Worm (Caenorhabditis elegans) whole organism, midembryonic: Measurements from ENCODE around the gene sru-9.

ENCODE experiments used
- T22C8.4 ChIP-seq: fragments of 200-800 bp; sonication (Bioruptor generic); IDR thresholded peaks from 2 replicates; pipeline ENCODE4 v1.3.6; 2022; ENCODE audit warnings: missing genetic modification characterization, missing compliant biosample characterization
- cog-1 ChIP-seq: sonication (generic microtip); optimal IDR thresholded peaks from 2 replicates; lab custom pipeline; 2016; ENCODE audit warnings: missing genetic modification characterization, missing compliant biosample characterization
- flt-1 ChIP-seq: fragments of 200-800 bp; sonication (Bioruptor generic); IDR thresholded peaks from 2 replicates; pipeline ENCODE4 v1.3.6; 2022; ENCODE audit warnings: missing genetic modification characterization, missing compliant biosample characterization
- klf-2 ChIP-seq: fragments of 200-800 bp; sonication (Bioruptor generic); conservative IDR thresholded peaks from 2 replicates; pipeline ENCODE4 v1.3.6; 2022; ENCODE audit warnings: missing genetic modification reagents, missing genetic modification characterization, missing compliant biosample characterization
- med-1 ChIP-seq: sonication (generic microtip); optimal IDR thresholded peaks from 2 replicates; lab custom pipeline; 2017; ENCODE audit warnings: missing genetic modification characterization, mild to moderate bottlenecking, missing compliant biosample characterization, antibody characterized with exemption, missing genetic modification reagents; ENCODE audit not compliant: insufficient read depth
- ref-1 ChIP-seq: fragments of 200-800 bp; sonication (Bioruptor generic); conservative IDR thresholded peaks from 2 replicates; pipeline ENCODE4 v1.3.6; 2022; ENCODE audit warnings: missing genetic modification reagents, missing genetic modification characterization, missing compliant biosample characterization
- tab-1 ChIP-seq: fragments of 200-800 bp; sonication (Bioruptor generic); IDR thresholded peaks from 2 replicates; pipeline ENCODE4 v1.3.6; 2022; ENCODE audit warnings: missing genetic modification characterization, missing compliant biosample characterization
- ztf-23 ChIP-seq: fragments of 200-800 bp; sonication (Bioruptor generic); IDR thresholded peaks from 2 replicates; pipeline ENCODE4 v1.3.6; 2022; ENCODE audit warnings: missing genetic modification reagents, missing genetic modification characterization, missing compliant biosample characterization
- ztf-29 ChIP-seq: fragments of 200-800 bp; sonication (Bioruptor generic); IDR thresholded peaks from 2 replicates; pipeline ENCODE4 v1.3.6; 2022; ENCODE audit warnings: missing genetic modification reagents, missing genetic modification characterization, missing compliant biosample characterization

DNA sequence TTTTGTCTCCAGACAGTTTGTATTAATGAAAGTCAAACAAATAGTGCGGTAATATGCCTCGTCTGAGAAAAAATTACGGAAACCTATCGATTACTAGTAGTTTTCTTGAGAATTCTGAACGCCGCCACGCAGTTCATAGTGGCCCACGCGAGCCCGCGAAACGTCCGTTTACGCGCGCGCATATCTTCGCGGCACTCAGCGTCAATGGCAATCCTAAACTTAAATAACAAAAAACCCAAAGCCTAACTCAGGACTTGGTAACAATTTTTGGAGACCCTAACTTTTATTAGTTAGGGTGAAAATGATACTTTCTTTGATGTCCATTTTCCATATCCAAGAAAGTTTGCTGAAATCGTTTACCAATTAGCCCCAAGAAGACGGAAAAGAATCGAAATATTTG is 12.6 kb downstream of the sru-9 start:
- TF ChIP-seq flt-1: no peak
- no peak for TF ChIP-seq klf-2 (GFP tag; lab: Robert Waterston, UW)
- no peak for TF ChIP-seq ztf-29 (GFP tag; lab: Robert Waterston, UW)
- no peak for TF ChIP-seq ztf-23
- TF ChIP-seq cog-1 (tag; lab: Kevin White, UChicago): no peak
- TF ChIP-seq med-1 (GFP tag; lab: Kevin White, UChicago): no peak
- TF ChIP-seq ref-1: no peak
- TF ChIP-seq tab-1 (GFP tag; lab: Robert Waterston, UW): no peak
- no peak for TF ChIP-seq T22C8.4
